Fruit fly (Drosophila melanogaster) whole organism, adult: Measurements from ENCODE around the gene CG13074.

Experiments
- CG11617 ChIP-seq: fragments of 200-800 bp; sonication (Bioruptor generic); optimal IDR thresholded peaks from 2 replicates; lab custom pipeline; 2017; ENCODE audit warnings: mild to moderate bottlenecking, missing biosample characterization, missing genetic modification reagents, missing genetic modification characterization
- CG12768 ChIP-seq: fragments of 200-800 bp; sonication (Bioruptor generic); optimal IDR thresholded peaks from 2 replicates; lab custom pipeline; 2017; ENCODE audit warnings: missing biosample characterization, missing genetic modification characterization, mild to moderate bottlenecking, moderate library complexity, missing genetic modification reagents
- CG14711 ChIP-seq: fragments of 200-800 bp; sonication (Bioruptor generic); optimal IDR thresholded peaks from 2 replicates; lab custom pipeline; 2018; ENCODE audit warnings: missing biosample characterization, mild to moderate bottlenecking, missing genetic modification characterization, moderate library complexity
- CG1620 ChIP-seq: fragments of 200-800 bp; sonication (Bioruptor generic); optimal IDR thresholded peaks from 2 replicates; lab custom pipeline; 2016; ENCODE audit warnings: missing biosample characterization, missing genetic modification characterization
- CG33017 ChIP-seq: fragments of 200-800 bp; sonication (Bioruptor generic); optimal IDR thresholded peaks from 2 replicates; lab custom pipeline; 2018; ENCODE audit warnings: missing biosample characterization, mild to moderate bottlenecking, missing genetic modification characterization, moderate library complexity
- CG5204 ChIP-seq: fragments of 200-800 bp; sonication (Bioruptor generic); optimal IDR thresholded peaks from 2 replicates; lab custom pipeline; 2016; ENCODE audit warnings: missing biosample characterization, missing genetic modification characterization
- CG7045 ChIP-seq: fragments of 200-800 bp; sonication (Bioruptor generic); optimal IDR thresholded peaks from 2 replicates; lab custom pipeline; 2017; ENCODE audit warnings: missing biosample characterization, mild to moderate bottlenecking, missing genetic modification characterization
- CG7101 ChIP-seq: fragments of 200-800 bp; sonication (Bioruptor generic); optimal IDR thresholded peaks from 2 replicates; lab custom pipeline; 2018; ENCODE audit warnings: missing biosample characterization, mild to moderate bottlenecking, missing genetic modification characterization, moderate library complexity
- Clk ChIP-seq: fragments of 200-800 bp; sonication (Bioruptor generic); optimal IDR thresholded peaks from 2 replicates; lab custom pipeline; 2017; ENCODE audit warnings: missing biosample characterization, missing genetic modification characterization
- Crg-1 ChIP-seq: fragments of 200-800 bp; sonication (Bioruptor generic); optimal IDR thresholded peaks from 2 replicates; lab custom pipeline; 2016; ENCODE audit warnings: missing biosample characterization, missing genetic modification characterization
- Hr96 ChIP-seq: fragments of 200-800 bp; sonication (Bioruptor generic); optimal IDR thresholded peaks from 2 replicates; lab custom pipeline; 2016; ENCODE audit warnings: missing biosample characterization, missing genetic modification characterization
- Mnt ChIP-seq: fragments of 200-800 bp; sonication (Bioruptor generic); optimal IDR thresholded peaks from 2 replicates; lab custom pipeline; 2016; ENCODE audit warnings: missing biosample characterization, mild to moderate bottlenecking, missing genetic modification characterization
- bab1 ChIP-seq: fragments of 200-800 bp; sonication (Bioruptor generic); optimal IDR thresholded peaks from 3 replicates; lab custom pipeline; 2019; ENCODE audit warnings: missing biosample characterization, mild to moderate bottlenecking, missing genetic modification characterization, moderate library complexity
- cic ChIP-seq: fragments of 200-800 bp; sonication (Bioruptor generic); optimal IDR thresholded peaks from 2 replicates; lab custom pipeline; 2017; ENCODE audit warnings: missing biosample characterization, mild to moderate bottlenecking, missing genetic modification characterization, moderate library complexity
- cnc ChIP-seq, 2 experiments: fragments of >200 bp; optimal IDR thresholded peaks; 2 replicates each; lab custom pipeline; 2017
- kay ChIP-seq: fragments of 200-800 bp; sonication (Bioruptor generic); peaks from one replicate; lab custom pipeline; 2016; ENCODE audit warnings: missing biosample characterization, missing genetic modification characterization, borderline replicate concordance
- ovo ChIP-seq: fragments of 200-800 bp; sonication (Bioruptor generic); optimal IDR thresholded peaks from 2 replicates; lab custom pipeline; 2016; ENCODE audit warnings: missing biosample characterization, missing genetic modification characterization
- pad ChIP-seq: fragments of 200-800 bp; sonication (Bioruptor generic); optimal IDR thresholded peaks from 3 replicates; lab custom pipeline; 2017; ENCODE audit warnings: missing biosample characterization, missing genetic modification characterization, mild to moderate bottlenecking, moderate library complexity, missing genetic modification reagents
- tj ChIP-seq: fragments of 200-800 bp; sonication (Bioruptor generic); optimal IDR thresholded peaks from 3 replicates; lab custom pipeline; 2017; ENCODE audit warnings: missing biosample characterization, mild to moderate bottlenecking, missing genetic modification characterization, moderate library complexity
- toe ChIP-seq: fragments of 200-800 bp; sonication (Bioruptor generic); optimal IDR thresholded peaks from 2 replicates; lab custom pipeline; 2016; ENCODE audit warnings: missing biosample characterization, missing genetic modification characterization

The CG13074 gene

dm6 chr3L:16128973-16129745 is 31.9 kb upstream of the CG13074 start, which contains the start of gene SsRbeta:
Gene SsRbeta (plus strand): TSS chr3L:16129617.
- TF ChIP-seq Clk: no peak
- no peak for TF ChIP-seq toe
- peak; percentile 29 for TF ChIP-seq Crg-1 (GFP tag; lab: Kevin White, UChicago)
- TF ChIP-seq CG7101: peak; percentile 37
- TF ChIP-seq CG7045 (GFP tag; lab: Kevin White, UChicago): no peak
- no peak for TF ChIP-seq CG12768 (GFP tag; lab: Kevin White, UChicago)
- peak; percentile 34 for TF ChIP-seq CG11617 (GFP tag; lab: Kevin White, UChicago)
- peak; percentile 16 for TF ChIP-seq ovo (GFP tag; lab: Kevin White, UChicago)
- no peak for TF ChIP-seq kay (GFP tag; lab: Kevin White, UChicago)
- TF ChIP-seq cic (GFP tag; lab: Kevin White, UChicago): peak; percentile 27
- peak; percentile 24 for TF ChIP-seq bab1
- peak; percentile 48 for TF ChIP-seq Mnt (GFP tag; lab: Kevin White, UChicago)
- TF ChIP-seq CG14711: peak; percentile 88
- TF ChIP-seq CG33017 (tag; lab: Kevin White, UChicago): no peak
- TF ChIP-seq CG1620 (GFP tag; lab: Kevin White, UChicago): no peak
- no peak for TF ChIP-seq cnc (optimal IDR thresholded peaks at IDR 0.05; lab: Kevin White, UChicago)
- no peak for TF ChIP-seq pad (GFP tag; lab: Kevin White, UChicago)

dm6 chr3L:16128481-16128972 is 31.2 kb upstream of the CG13074 start, which contains the start of gene Pgm1:
Gene Pgm1 (minus strand): TSS chr3L:16128531.
- peak; percentile 92 for TF ChIP-seq CG12768 (GFP tag; lab: Kevin White, UChicago)
- peak; percentile 93 for TF ChIP-seq bab1
- peak; percentile 90 for TF ChIP-seq toe
- TF ChIP-seq CG7101: peak; percentile 79
- peak; percentile 88 for TF ChIP-seq CG33017 (tag; lab: Kevin White, UChicago)
- TF ChIP-seq pad (GFP tag; lab: Kevin White, UChicago): peak; percentile 72
- TF ChIP-seq CG5204 (GFP tag; lab: Kevin White, UChicago): no peak
- no peak for TF ChIP-seq kay (GFP tag; lab: Kevin White, UChicago)
- TF ChIP-seq tj: peak; percentile 93
- peak; percentile 86 for TF ChIP-seq CG7045 (GFP tag; lab: Kevin White, UChicago)
- TF ChIP-seq Mnt (GFP tag; lab: Kevin White, UChicago): peak; percentile 90
- peak; percentile 71 for TF ChIP-seq Clk
- no peak for TF ChIP-seq cnc (optimal IDR thresholded peaks at IDR 0.05; lab: Kevin White, UChicago)
- TF ChIP-seq Crg-1 (GFP tag; lab: Kevin White, UChicago): peak; percentile 76
- TF ChIP-seq CG14711: no peak
- TF ChIP-seq ovo (GFP tag; lab: Kevin White, UChicago): peak; percentile 32
- peak; percentile 90 for TF ChIP-seq CG11617 (GFP tag; lab: Kevin White, UChicago)
- peak; percentile 93 for TF ChIP-seq Hr96 (GFP tag; lab: Kevin White, UChicago)
- peak; percentile 89 for TF ChIP-seq CG1620 (GFP tag; lab: Kevin White, UChicago)
- peak; percentile 83 for TF ChIP-seq cic (GFP tag; lab: Kevin White, UChicago)

dm6 chr3L:16121791-16122190 is 24.5 kb upstream of the CG13074 start, which contains the start of gene Strump:
Gene Strump (plus strand): TSS chr3L:16122002.
- TF ChIP-seq bab1 (peak; percentile 54), Clk (no peak), CG14711 (peak; percentile 95), CG7101 (peak; percentile 14)

dm6 chr3L:16113607-16114337 is 16.5 kb upstream of the CG13074 start:
- TF ChIP-seq CG5204 (GFP tag; lab: Kevin White, UChicago) (no peak), cic (GFP tag; lab: Kevin White, UChicago) (peak; percentile 88), CG7045 (GFP tag; lab: Kevin White, UChicago) (peak; percentile 88), pad (GFP tag; lab: Kevin White, UChicago) (peak; percentile 65), Mnt (GFP tag; lab: Kevin White, UChicago) (peak; percentile 97), Clk (peak; percentile 83), bab1 (peak; percentile 89), ovo (GFP tag; lab: Kevin White, UChicago) (peak; percentile 62), CG1620 (GFP tag; lab: Kevin White, UChicago) (peak; percentile 81), Hr96 (GFP tag; lab: Kevin White, UChicago) (no peak), CG33017 (tag; lab: Kevin White, UChicago) (peak; percentile 79), CG11617 (GFP tag; lab: Kevin White, UChicago) (peak; percentile 98), Crg-1 (GFP tag; lab: Kevin White, UChicago) (peak; percentile 83), CG12768 (GFP tag; lab: Kevin White, UChicago) (peak; percentile 90), kay (GFP tag; lab: Kevin White, UChicago) (no peak), tj (peak; percentile 91), CG14711 (peak; percentile 83), cnc (optimal IDR thresholded peaks at IDR 0.05; lab: Kevin White, UChicago) (no peak), CG7101 (peak; percentile 89), toe (no peak)

- TF ChIP-seq cic (GFP tag; lab: Kevin White, UChicago): no peak
- TF ChIP-seq CG7045 (GFP tag; lab: Kevin White, UChicago): no peak
- no peak for TF ChIP-seq pad (GFP tag; lab: Kevin White, UChicago)
- no peak for TF ChIP-seq CG11617 (GFP tag; lab: Kevin White, UChicago)
- TF ChIP-seq CG33017 (tag; lab: Kevin White, UChicago): no peak
- no peak for TF ChIP-seq bab1
- no peak for TF ChIP-seq Hr96 (GFP tag; lab: Kevin White, UChicago)
- no peak for TF ChIP-seq CG12768 (GFP tag; lab: Kevin White, UChicago)
Observed at dm6 chr3L:16113003-16113606, 15.8 kb upstream of the CG13074 start, which contains the start of gene Taf4. Gene Taf4 (plus strand): TSS chr3L:16113212.
